Worm (Caenorhabditis elegans) whole organism, mixed stage, embryonic: ENCODE results near the gene fbxa-94.

ENCODE experiments used
- M03D4.4 ChIP-seq: sonication (generic microtip); optimal IDR thresholded peaks from 2 replicates; lab custom pipeline; 2017; ENCODE audit warnings: mild to moderate bottlenecking, missing genetic modification characterization, missing compliant biosample characterization
- bed-3 ChIP-seq: fragments of 200-800 bp; sonication (Bioruptor generic); optimal IDR thresholded peaks from 3 replicates; lab custom pipeline; 2018; ENCODE audit warnings: mild to moderate bottlenecking, missing genetic modification characterization, moderate library complexity, missing compliant biosample characterization
- blmp-1 ChIP-seq: fragments of 150-350 bp; optimal IDR thresholded peaks from 2 replicates; lab custom pipeline; 2014; ENCODE audit warnings: missing biosample characterization, missing genetic modification characterization
- ceh-39 ChIP-seq: fragments of 150-350 bp; optimal IDR thresholded peaks from 2 replicates; lab custom pipeline; 2014; ENCODE audit warnings: missing biosample characterization, missing genetic modification characterization
- ceh-43 ChIP-seq: fragments of 200-800 bp; sonication (Bioruptor generic); optimal IDR thresholded peaks from 2 replicates; lab custom pipeline; 2018; ENCODE audit warnings: mild to moderate bottlenecking, missing genetic modification characterization, moderate library complexity, missing compliant biosample characterization
- ceh-83 ChIP-seq: fragments of 200-800 bp; sonication (Bioruptor generic); optimal IDR thresholded peaks from 2 replicates; lab custom pipeline; 2018; ENCODE audit warnings: mild to moderate bottlenecking, missing genetic modification characterization, missing compliant biosample characterization
- ces-1 ChIP-seq: fragments of 150-350 bp; optimal IDR thresholded peaks from 2 replicates; lab custom pipeline; 2014; ENCODE audit warnings: missing biosample characterization, missing genetic modification reagents, missing genetic modification characterization
- cnd-1 ChIP-seq: fragments of 200-800 bp; sonication (Bioruptor generic); optimal IDR thresholded peaks from 2 replicates; lab custom pipeline; 2018; ENCODE audit warnings: mild to moderate bottlenecking, missing genetic modification characterization, missing compliant biosample characterization
- drap-1 ChIP-seq: fragments of 200-800 bp; sonication (Bioruptor generic); optimal IDR thresholded peaks from 3 replicates; lab custom pipeline; 2018; ENCODE audit warnings: mild to moderate bottlenecking, missing genetic modification characterization, missing compliant biosample characterization
- elt-1 ChIP-seq: sonication (generic microtip); optimal IDR thresholded peaks from 2 replicates; lab custom pipeline; 2017; ENCODE audit warnings: missing genetic modification characterization, mild to moderate bottlenecking, missing compliant biosample characterization, antibody characterized with exemption, moderate library complexity, borderline replicate concordance; ENCODE audit not compliant: insufficient read depth
- elt-3 ChIP-seq: fragments of 150-350 bp; optimal IDR thresholded peaks from 2 replicates; lab custom pipeline; 2014; ENCODE audit warnings: missing biosample characterization, missing genetic modification characterization
- flh-1 ChIP-seq: fragments of 200-800 bp; sonication (Bioruptor generic); optimal IDR thresholded peaks from 2 replicates; lab custom pipeline; 2018; ENCODE audit warnings: mild to moderate bottlenecking, missing genetic modification characterization, moderate library complexity, missing compliant biosample characterization
- ham-2 ChIP-seq: fragments of 200-800 bp; sonication (Bioruptor generic); optimal IDR thresholded peaks from 2 replicates; lab custom pipeline; 2018; ENCODE audit warnings: mild to moderate bottlenecking, missing genetic modification characterization, missing compliant biosample characterization
- hlh-1 ChIP-seq: fragments of 150-350 bp; optimal IDR thresholded peaks from 2 replicates; lab custom pipeline; 2014; ENCODE audit warnings: missing biosample characterization, missing genetic modification reagents, missing genetic modification characterization
- lin-13 ChIP-seq: fragments of 150-350 bp; optimal IDR thresholded peaks from 2 replicates; lab custom pipeline; 2014; ENCODE audit warnings: missing biosample characterization, missing genetic modification characterization
- lin-32 ChIP-seq: fragments of 200-800 bp; sonication (Bioruptor generic); optimal IDR thresholded peaks from 2 replicates; lab custom pipeline; 2018; ENCODE audit warnings: mild to moderate bottlenecking, missing genetic modification characterization, missing compliant biosample characterization
- lsy-2 ChIP-seq: fragments of 150-350 bp; optimal IDR thresholded peaks from 2 replicates; lab custom pipeline; 2014; ENCODE audit warnings: missing biosample characterization, missing genetic modification characterization
- mls-2 ChIP-seq: sonication (generic microtip); optimal IDR thresholded peaks from 2 replicates; lab custom pipeline; 2016; ENCODE audit warnings: mild to moderate bottlenecking, missing genetic modification characterization, moderate library complexity, missing compliant biosample characterization
- nhr-12 ChIP-seq: fragments of 150-350 bp; optimal IDR thresholded peaks from 2 replicates; lab custom pipeline; 2014; ENCODE audit warnings: missing biosample characterization, missing genetic modification characterization
- nhr-2 ChIP-seq: fragments of 150-350 bp; optimal IDR thresholded peaks from 2 replicates; lab custom pipeline; 2014; ENCODE audit warnings: missing biosample characterization, missing genetic modification characterization
- nhr-237 ChIP-seq: fragments of 150-350 bp; optimal IDR thresholded peaks from 2 replicates; lab custom pipeline; 2014; ENCODE audit warnings: missing biosample characterization, missing genetic modification characterization
- nhr-28 ChIP-seq: fragments of 150-350 bp; optimal IDR thresholded peaks from 2 replicates; lab custom pipeline; 2014; ENCODE audit warnings: missing biosample characterization, missing genetic modification characterization
- nhr-76 ChIP-seq: sonication (generic microtip); optimal IDR thresholded peaks from 2 replicates; lab custom pipeline; 2017; ENCODE audit warnings: missing biosample characterization, missing genetic modification characterization
- pha-4 ChIP-seq: fragments of 150-350 bp; optimal IDR thresholded peaks from 2 replicates; lab custom pipeline; 2018; ENCODE audit warnings: missing biosample characterization, missing genetic modification reagents, missing genetic modification characterization
- sem-2 ChIP-seq: fragments of 200-800 bp; sonication (Bioruptor generic); optimal IDR thresholded peaks from 2 replicates; lab custom pipeline; 2018; ENCODE audit warnings: mild to moderate bottlenecking, missing genetic modification characterization, missing compliant biosample characterization
- snpc-4 ChIP-seq: fragments of 150-350 bp; optimal IDR thresholded peaks from 2 replicates; lab custom pipeline; 2014; ENCODE audit warnings: missing biosample characterization, missing genetic modification characterization
- sptf-1 ChIP-seq: sonication (generic microtip); optimal IDR thresholded peaks from 2 replicates; lab custom pipeline; 2017; ENCODE audit warnings: mild to moderate bottlenecking, missing genetic modification characterization, moderate library complexity, missing compliant biosample characterization
- tbx-8 ChIP-seq: fragments of 200-800 bp; sonication (Bioruptor generic); optimal IDR thresholded peaks from 2 replicates; lab custom pipeline; 2018; ENCODE audit warnings: mild to moderate bottlenecking, missing genetic modification characterization, moderate library complexity, missing compliant biosample characterization
- unc-120 ChIP-seq: sonication (generic microtip); optimal IDR thresholded peaks from 2 replicates; lab custom pipeline; 2017; ENCODE audit warnings: missing genetic modification characterization, missing compliant biosample characterization; ENCODE audit not compliant: poor library complexity, severe bottlenecking
- unc-39 ChIP-seq: fragments of 150-350 bp; optimal IDR thresholded peaks from 2 replicates; lab custom pipeline; 2014; ENCODE audit warnings: missing biosample characterization, missing genetic modification characterization
- unc-62 ChIP-seq: fragments of 150-350 bp; optimal IDR thresholded peaks from 2 replicates; lab custom pipeline; 2014; ENCODE audit warnings: missing biosample characterization, missing genetic modification reagents, missing genetic modification characterization
- zip-8 ChIP-seq: fragments of 150-350 bp; optimal IDR thresholded peaks from 2 replicates; lab custom pipeline; 2014; ENCODE audit warnings: missing biosample characterization, missing genetic modification characterization
- ztf-11 ChIP-seq: fragments of 150-350 bp; optimal IDR thresholded peaks from 2 replicates; lab custom pipeline; 2014; ENCODE audit warnings: missing biosample characterization, missing genetic modification characterization

Gene fbxa-94

DNA sequence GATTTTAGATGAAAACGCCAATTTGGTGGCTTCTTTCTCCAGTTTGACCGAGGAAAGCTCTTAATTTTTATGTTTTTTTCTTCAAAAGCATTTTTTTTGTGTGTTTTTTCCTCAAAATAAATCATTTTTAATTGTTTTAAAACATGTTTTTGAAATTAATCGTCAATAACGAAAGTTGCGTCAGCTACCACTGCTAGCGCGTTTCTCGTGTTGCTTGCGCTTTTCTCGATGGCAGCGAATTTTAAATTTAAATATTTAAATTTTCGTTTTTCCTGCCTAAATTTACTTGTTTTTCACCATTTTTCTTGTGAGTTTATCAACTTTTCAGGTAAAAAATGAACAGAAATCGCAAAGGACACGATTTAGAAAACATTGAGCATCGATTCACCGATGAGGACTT, 34.8 kb upstream of the fbxa-94 start, which contains the start of gene prde-1:
prde-1 (plus strand) TSS at position 322 of the 400 bp plus-strand sequence.
- TF ChIP-seq lin-13 (tag; lab: Kevin White, UChicago) (no peak), unc-120 (tag; lab: Kevin White, UChicago) (no peak), sem-2 (no peak), unc-62 (GFP tag; lab: Kevin White, UChicago) (no peak), sptf-1 (no peak), zip-8 (tag; lab: Kevin White, UChicago) (no peak), unc-39 (tag; lab: Kevin White, UChicago) (no peak), hlh-1 (tag; lab: Kevin White, UChicago) (no peak), cnd-1 (tag; lab: Kevin White, UChicago) (no peak), tbx-8 (GFP tag; lab: Kevin White, UChicago) (no peak), bed-3 (GFP tag; lab: Kevin White, UChicago) (no peak), ceh-43 (GFP tag; lab: Kevin White, UChicago) (no peak), flh-1 (GFP tag; lab: Kevin White, UChicago) (no peak), nhr-12 (tag; lab: Kevin White, UChicago) (no peak), pha-4 (tag; lab: Kevin White, UChicago) (no peak), nhr-237 (tag; lab: Kevin White, UChicago) (no peak), ceh-83 (GFP tag; lab: Kevin White, UChicago) (no peak)

DNA sequence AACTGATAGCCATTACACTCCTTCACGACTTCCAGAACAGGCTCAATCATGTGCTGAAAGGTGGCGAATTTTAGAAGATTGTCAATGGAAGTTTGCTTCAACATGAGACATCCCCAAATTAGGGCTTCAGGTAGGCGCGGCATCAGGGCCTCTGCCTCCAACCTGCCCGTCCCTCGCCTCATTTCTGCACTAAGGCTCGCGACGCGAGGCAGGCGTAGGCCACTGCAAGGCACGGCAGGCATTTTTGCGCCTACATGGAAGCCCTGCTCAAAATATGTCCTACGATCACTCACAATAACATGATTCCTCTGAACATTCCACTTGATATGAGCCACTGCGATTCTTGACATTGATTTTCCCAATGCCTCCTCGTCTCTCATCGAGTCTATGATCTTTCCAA, 29.5 kb upstream of the fbxa-94 start:
- TF ChIP-seq flh-1 (GFP tag; lab: Kevin White, UChicago) (no peak), nhr-28 (no peak), unc-120 (tag; lab: Kevin White, UChicago) (no peak), M03D4.4 (tag; lab: Kevin White, UChicago) (no peak), ztf-11 (no peak), cnd-1 (tag; lab: Kevin White, UChicago) (no peak), ham-2 (GFP tag; lab: Kevin White, UChicago) (no peak), bed-3 (GFP tag; lab: Kevin White, UChicago) (no peak), ces-1 (no peak), tbx-8 (GFP tag; lab: Kevin White, UChicago) (no peak), sptf-1 (no peak), nhr-12 (tag; lab: Kevin White, UChicago) (no peak), lsy-2 (tag; lab: Kevin White, UChicago) (no peak), nhr-76 (tag; lab: Kevin White, UChicago) (no peak), ceh-43 (GFP tag; lab: Kevin White, UChicago) (no peak), elt-1 (tag; lab: Kevin White, UChicago) (no peak), hlh-1 (tag; lab: Kevin White, UChicago) (no peak)

DNA sequence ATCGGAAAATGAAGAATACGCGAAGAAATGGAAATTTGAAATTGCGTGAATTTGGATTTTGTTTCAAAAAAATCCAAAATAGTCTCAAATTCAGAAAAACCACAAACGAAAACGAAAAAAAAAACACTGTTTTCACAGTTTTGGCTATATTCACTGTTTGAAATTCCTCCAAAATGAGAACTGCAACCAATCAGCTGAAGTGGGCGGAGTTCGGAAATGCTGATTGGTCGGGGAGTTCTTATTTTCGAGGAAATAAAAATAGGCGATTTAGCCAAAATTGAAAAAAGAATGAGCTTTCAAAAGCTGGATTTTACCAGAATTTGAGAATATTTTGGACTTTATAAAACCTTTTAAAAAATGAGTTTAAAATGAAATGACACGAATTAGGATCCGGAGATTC, 27.8 kb upstream of the fbxa-94 start, which contains the start of gene glb-14:
glb-14 (minus strand) TSS at position 97 of the 400 bp plus-strand sequence.
- TF ChIP-seq tbx-8 (GFP tag; lab: Kevin White, UChicago) = no peak
- TF ChIP-seq ztf-11 = no peak
- no peak for TF ChIP-seq snpc-4 (tag; lab: Kevin White, UChicago)
- TF ChIP-seq ceh-43 (GFP tag; lab: Kevin White, UChicago) = no peak
- no peak for TF ChIP-seq ham-2 (GFP tag; lab: Kevin White, UChicago)

DNA sequence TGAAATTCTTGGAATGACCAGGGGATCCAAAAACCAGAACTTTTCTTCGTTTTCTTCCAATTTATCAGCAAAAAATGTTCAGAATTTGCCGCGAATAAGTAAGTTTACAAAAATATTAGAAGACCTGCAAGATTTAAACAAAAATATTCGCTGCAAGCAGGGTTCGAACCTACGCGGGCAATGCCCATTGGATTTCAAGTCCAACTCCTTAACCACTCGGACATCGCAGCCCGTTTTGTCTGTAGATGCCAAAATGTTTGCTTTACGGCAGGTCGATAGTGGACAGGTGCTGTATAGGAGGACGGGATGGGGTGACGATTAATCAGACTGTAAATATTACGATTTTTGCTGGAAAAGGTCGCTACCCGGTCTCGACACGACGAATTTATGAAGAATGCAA, 25.0 kb upstream of the fbxa-94 start:
- TF ChIP-seq drap-1 = peak; percentile 62
- no peak for TF ChIP-seq cnd-1 (tag; lab: Kevin White, UChicago)
- peak; percentile 17 for TF ChIP-seq sptf-1

DNA sequence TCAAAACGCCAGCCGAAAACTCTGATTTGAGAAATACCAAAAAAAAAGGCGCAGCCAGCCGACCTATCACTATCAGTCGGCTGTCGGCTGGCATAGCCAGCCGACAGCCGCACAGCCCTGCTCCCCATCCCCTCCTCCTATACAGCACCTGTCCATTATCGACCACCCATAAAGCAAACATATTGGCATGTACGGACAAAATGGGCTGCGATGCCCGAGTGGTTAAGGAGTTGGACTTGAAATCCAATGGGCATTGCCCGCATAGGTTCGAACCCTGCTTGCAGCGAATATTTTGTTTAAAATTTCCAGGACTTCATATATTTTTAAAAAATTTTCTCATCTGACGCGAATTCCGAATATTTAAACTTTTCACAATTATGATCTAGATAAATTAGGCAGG, 22.3 kb upstream of the fbxa-94 start:
- TF ChIP-seq drap-1 (peak; percentile 7), mls-2 (tag; lab: Kevin White, UChicago) (no peak)
- TF ChIP-seq, all 35 proteins: peak for 1

DNA sequence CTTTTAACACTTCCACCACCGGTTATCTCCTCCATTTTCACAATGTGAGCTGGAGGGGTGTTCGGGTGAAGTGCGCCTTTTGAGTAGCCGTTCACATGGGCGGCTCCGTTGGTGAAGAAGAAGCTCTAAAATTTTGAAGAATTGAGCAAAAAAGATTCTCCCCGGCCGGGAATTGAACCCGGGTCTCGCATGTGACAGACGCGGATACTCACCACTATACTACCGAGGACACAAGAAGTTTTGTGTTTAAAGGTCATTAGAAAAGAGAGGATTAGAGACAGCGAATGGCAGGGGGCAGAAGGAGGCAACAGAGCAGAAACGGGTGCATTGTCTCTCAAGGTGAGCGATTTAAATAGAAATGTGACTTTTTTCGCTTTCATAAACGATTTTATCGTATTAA, 21.1 kb upstream of the fbxa-94 start:
- no peak for TF ChIP-seq zip-8 (tag; lab: Kevin White, UChicago)
- TF ChIP-seq drap-1 = peak; percentile 99
- peak; percentile 71 for TF ChIP-seq lin-32 (GFP tag; lab: Kevin White, UChicago)
- peak; percentile 93 for TF ChIP-seq sptf-1
- peak; percentile 93 for TF ChIP-seq ceh-83 (GFP tag; lab: Kevin White, UChicago)
- peak; percentile 83 for TF ChIP-seq ceh-43 (GFP tag; lab: Kevin White, UChicago)
- peak; percentile 19 for TF ChIP-seq nhr-28
- TF ChIP-seq elt-1 (tag; lab: Kevin White, UChicago) = no peak
- TF ChIP-seq hlh-1 (tag; lab: Kevin White, UChicago) = peak; percentile 19
- no peak for TF ChIP-seq blmp-1 (tag; lab: Kevin White, UChicago)
- TF ChIP-seq ceh-39 = no peak
- no peak for TF ChIP-seq nhr-2
- peak; percentile 68 for TF ChIP-seq bed-3 (GFP tag; lab: Kevin White, UChicago)
- peak; percentile 70 for TF ChIP-seq ham-2 (GFP tag; lab: Kevin White, UChicago)
- TF ChIP-seq sem-2 = peak; percentile 77
- TF ChIP-seq elt-3 (tag; lab: Kevin White, UChicago) = no peak
- peak; percentile 6 for TF ChIP-seq lin-13 (tag; lab: Kevin White, UChicago)
- TF ChIP-seq tbx-8 (GFP tag; lab: Kevin White, UChicago) = peak; percentile 68
- peak; percentile 74 for TF ChIP-seq unc-120 (tag; lab: Kevin White, UChicago)
- peak; percentile 23 for TF ChIP-seq ztf-11
- peak; percentile 19 for TF ChIP-seq lsy-2 (tag; lab: Kevin White, UChicago)
- peak; percentile 42 for TF ChIP-seq flh-1 (GFP tag; lab: Kevin White, UChicago)
- TF ChIP-seq unc-39 (tag; lab: Kevin White, UChicago) = no peak
- peak; percentile 30 for TF ChIP-seq ces-1
- TF ChIP-seq nhr-76 (tag; lab: Kevin White, UChicago) = no peak
- TF ChIP-seq mls-2 (tag; lab: Kevin White, UChicago) = peak; percentile 91
- no peak for TF ChIP-seq unc-62 (GFP tag; lab: Kevin White, UChicago)
- peak; percentile 91 for TF ChIP-seq M03D4.4 (tag; lab: Kevin White, UChicago)
- peak; percentile 85 for TF ChIP-seq cnd-1 (tag; lab: Kevin White, UChicago)
